Fruit fly (Drosophila melanogaster) whole organism, embryonic: ENCODE results near the gene mmy.

Source experiments
- ATbp ChIP-seq: fragments of 200-800 bp; sonication (Bioruptor generic); optimal IDR thresholded peaks from 2 replicates; lab custom pipeline; 2017; ENCODE audit warnings: missing biosample characterization, mild to moderate bottlenecking, missing genetic modification characterization, missing genetic modification reagents
- Adf1 ChIP-seq: fragments of 200-800 bp; sonication (Bioruptor generic); IDR thresholded peaks from 2 replicates; pipeline ENCODE4 v1.3.6; 2022; ENCODE audit warnings: missing biosample characterization, missing genetic modification characterization
- Asciz ChIP-seq: fragments of 200-800 bp; sonication (Bioruptor generic); optimal IDR thresholded peaks from 2 replicates; lab custom pipeline; 2017; ENCODE audit warnings: missing biosample characterization, mild to moderate bottlenecking, missing genetic modification characterization, missing genetic modification reagents
- CG1024 ChIP-seq: fragments of 200-800 bp; sonication (Bioruptor generic); IDR thresholded peaks from 2 replicates; pipeline ENCODE4 v1.3.6; 2022; ENCODE audit warnings: missing biosample characterization, missing genetic modification characterization
- CG10267 ChIP-seq: fragments of 200-800 bp; sonication (Bioruptor generic); optimal IDR thresholded peaks from 2 replicates; lab custom pipeline; 2018; ENCODE audit warnings: missing biosample characterization, mild to moderate bottlenecking, missing genetic modification characterization, moderate library complexity
- CG10274 ChIP-seq: fragments of 200-800 bp; sonication (Bioruptor generic); optimal IDR thresholded peaks from 3 replicates; lab custom pipeline; 2017; ENCODE audit warnings: missing biosample characterization, mild to moderate bottlenecking, missing genetic modification characterization
- CG10366 ChIP-seq: fragments of 200-800 bp; sonication (Bioruptor generic); IDR thresholded peaks from 2 replicates; pipeline ENCODE4 v1.3.6; 2022; ENCODE audit warnings: missing biosample characterization, missing genetic modification characterization
- CG14710 ChIP-seq: fragments of 200-800 bp; sonication (Bioruptor generic); optimal IDR thresholded peaks from 3 replicates; lab custom pipeline; 2019; ENCODE audit warnings: missing biosample characterization, mild to moderate bottlenecking, missing genetic modification characterization, moderate library complexity
- CG15601 ChIP-seq: fragments of 200-800 bp; sonication (Bioruptor generic); optimal IDR thresholded peaks from 3 replicates; lab custom pipeline; 2019; ENCODE audit warnings: missing biosample characterization, mild to moderate bottlenecking, missing genetic modification characterization, moderate library complexity
- CG15696 ChIP-seq: fragments of 200-800 bp; sonication (Bioruptor generic); optimal IDR thresholded peaks from 2 replicates; lab custom pipeline; 2019; ENCODE audit warnings: missing biosample characterization, mild to moderate bottlenecking, missing genetic modification characterization, moderate library complexity
- CG16863 ChIP-seq: fragments of 200-800 bp; sonication (Bioruptor generic); optimal IDR thresholded peaks from 3 replicates; lab custom pipeline; 2016; ENCODE audit warnings: missing biosample characterization, missing genetic modification characterization
- CG18011 ChIP-seq: fragments of 200-800 bp; sonication (Bioruptor generic); optimal IDR thresholded peaks from 2 replicates; lab custom pipeline; 2017; ENCODE audit warnings: missing biosample characterization, missing genetic modification characterization, mild to moderate bottlenecking, moderate library complexity, missing genotype
- CG2129 ChIP-seq: fragments of 200-800 bp; sonication (Bioruptor generic); IDR thresholded peaks from 2 replicates; pipeline ENCODE4 v1.3.6; 2022; ENCODE audit warnings: missing biosample characterization, missing genetic modification characterization; ENCODE audit not compliant: partially characterized antibody
- CG2202 ChIP-seq: fragments of 200-800 bp; sonication (Bioruptor generic); optimal IDR thresholded peaks from 2 replicates; lab custom pipeline; 2018; ENCODE audit warnings: missing biosample characterization, mild to moderate bottlenecking, missing genetic modification characterization
- CG2875 ChIP-seq: fragments of 200-800 bp; sonication (Bioruptor generic); optimal IDR thresholded peaks from 2 replicates; lab custom pipeline; 2017; ENCODE audit warnings: missing biosample characterization, mild to moderate bottlenecking, missing genetic modification characterization, missing genetic modification reagents
- CG33213 ChIP-seq: fragments of 200-800 bp; sonication (Bioruptor generic); optimal IDR thresholded peaks from 3 replicates; lab custom pipeline; 2016; ENCODE audit warnings: missing biosample characterization, missing genetic modification characterization
- CG4820 ChIP-seq: fragments of 200-800 bp; sonication (Bioruptor generic); optimal IDR thresholded peaks from 3 replicates; lab custom pipeline; 2016; ENCODE audit warnings: missing biosample characterization, missing genetic modification characterization
- CG6175 ChIP-seq: fragments of 200-800 bp; sonication (Bioruptor generic); IDR thresholded peaks from 3 replicates; pipeline ENCODE4 v1.3.6; 2022; ENCODE audit warnings: missing biosample characterization, missing genetic modification characterization
- CG6272 ChIP-seq: fragments of 200-800 bp; sonication (Bioruptor generic); IDR thresholded peaks from 2 replicates; pipeline ENCODE4 v1.3.6; 2022; ENCODE audit warnings: missing biosample characterization, missing genetic modification characterization
- CG7372 ChIP-seq: fragments of 200-800 bp; sonication (Bioruptor generic); IDR thresholded peaks from 2 replicates; pipeline ENCODE4 v1.3.6; 2022; ENCODE audit warnings: missing biosample characterization, missing genetic modification characterization
- CG8089 ChIP-seq: fragments of 200-800 bp; sonication (Bioruptor generic); optimal IDR thresholded peaks from 3 replicates; lab custom pipeline; 2016; ENCODE audit warnings: missing biosample characterization, missing genetic modification characterization
- CG9437 ChIP-seq: fragments of 200-800 bp; sonication (Bioruptor generic); optimal IDR thresholded peaks from 2 replicates; lab custom pipeline; 2018; ENCODE audit warnings: missing biosample characterization, mild to moderate bottlenecking, missing genetic modification characterization
- Dip2 ChIP-seq: fragments of 200-800 bp; sonication (Bioruptor generic); IDR thresholded peaks from 2 replicates; pipeline ENCODE4 v1.3.6; 2022; ENCODE audit warnings: missing biosample characterization, missing genetic modification characterization
- Doc3 ChIP-seq: fragments of 200-800 bp; sonication (Bioruptor generic); IDR thresholded peaks from 3 replicates; pipeline ENCODE4 v1.3.6; 2022; ENCODE audit warnings: missing biosample characterization, missing genetic modification characterization; ENCODE audit not compliant: partially characterized antibody
- Eip74EF ChIP-seq, 2 experiments: fragments of 200-800 bp in 1 of 2; fragments of >200 bp in 1 of 2; sonication (Bioruptor generic) in 1 of 2; optimal IDR thresholded peaks; 2 replicates each; lab custom pipeline; 2017 to 2019; ENCODE audit warnings: missing biosample characterization in 2 of 2, missing genetic modification characterization in 2 of 2, mild to moderate bottlenecking in 1 of 2, moderate library complexity in 1 of 2
- Fer3 ChIP-seq: fragments of 200-800 bp; sonication (Bioruptor generic); optimal IDR thresholded peaks from 2 replicates; lab custom pipeline; 2018; ENCODE audit warnings: missing biosample characterization, mild to moderate bottlenecking, missing genetic modification characterization, moderate library complexity
- H2.0 ChIP-seq: fragments of 200-800 bp; sonication (Bioruptor generic); IDR thresholded peaks from 2 replicates; pipeline ENCODE4 v1.3.6; 2022; ENCODE audit warnings: missing biosample characterization, missing genetic modification characterization
- Meics ChIP-seq: fragments of 200-800 bp; sonication (Bioruptor generic); optimal IDR thresholded peaks from 2 replicates; lab custom pipeline; 2017; ENCODE audit warnings: missing biosample characterization, mild to moderate bottlenecking, missing genetic modification characterization
- Nf-YA ChIP-seq: fragments of 200-800 bp; sonication (Bioruptor generic); IDR thresholded peaks from 2 replicates; pipeline ENCODE4 v1.3.6; 2022; ENCODE audit warnings: missing biosample characterization, missing genetic modification characterization
- Rfx ChIP-seq: fragments of 200-800 bp; sonication (Bioruptor generic); IDR thresholded peaks from 2 replicates; pipeline ENCODE4 v1.3.6; 2022; ENCODE audit warnings: missing biosample characterization, missing genetic modification characterization
- Stat92E ChIP-seq, 3 experiments: fragments of >200 bp in 2 of 3; fragments of 200-800 bp in 1 of 3; sonication (Bioruptor generic) in 1 of 3; optimal IDR thresholded peaks; 2 replicates each; lab custom pipeline; 2017 to 2019; ENCODE audit warnings: missing biosample characterization in 3 of 3, missing genetic modification characterization in 3 of 3, mild to moderate bottlenecking in 1 of 3, moderate library complexity in 1 of 3
- bbx ChIP-seq: fragments of 200-800 bp; sonication (Bioruptor generic); IDR thresholded peaks from 2 replicates; pipeline ENCODE4 v1.3.6; 2022; ENCODE audit warnings: missing biosample characterization, missing genetic modification characterization; ENCODE audit not compliant: partially characterized antibody
- bowl ChIP-seq: fragments of 200-800 bp; sonication (Bioruptor generic); IDR thresholded peaks from 2 replicates; pipeline ENCODE4 v1.3.6; 2022; ENCODE audit warnings: missing biosample characterization, missing genetic modification characterization
- ci ChIP-seq: fragments of 200-800 bp; sonication (Bioruptor generic); IDR thresholded peaks from 3 replicates; pipeline ENCODE4 v1.3.6; 2022; ENCODE audit warnings: missing biosample characterization, missing genetic modification characterization
- dpn ChIP-seq, 2 experiments: fragments of 200-800 bp; sonication (Bioruptor generic); optimal IDR thresholded peaks; 3 replicates each; lab custom pipeline; 2016; ENCODE audit warnings: missing biosample characterization in 2 of 2, missing genetic modification characterization in 2 of 2
- hb ChIP-seq: fragments of 200-800 bp; sonication (Bioruptor generic); IDR thresholded peaks from 3 replicates; pipeline ENCODE4 v1.3.6; 2022; ENCODE audit warnings: missing biosample characterization, missing genetic modification characterization; ENCODE audit not compliant: partially characterized antibody
- kay ChIP-seq: fragments of 200-800 bp; sonication (Bioruptor generic); optimal IDR thresholded peaks from 2 replicates; lab custom pipeline; 2016; ENCODE audit warnings: missing biosample characterization, missing genetic modification characterization
- knrl ChIP-seq: fragments of 200-800 bp; sonication (Bioruptor generic); IDR thresholded peaks from 3 replicates; pipeline ENCODE4 v1.3.6; 2022; ENCODE audit warnings: missing biosample characterization, missing genetic modification characterization; ENCODE audit not compliant: partially characterized antibody
- nau ChIP-seq: fragments of 200-800 bp; sonication (Bioruptor generic); optimal IDR thresholded peaks from 3 replicates; lab custom pipeline; 2017; ENCODE audit warnings: missing biosample characterization, mild to moderate bottlenecking, missing genetic modification characterization, missing genetic modification reagents
- pfk ChIP-seq: fragments of 200-800 bp; sonication (Bioruptor generic); optimal IDR thresholded peaks from 2 replicates; lab custom pipeline; 2018; ENCODE audit warnings: missing biosample characterization, mild to moderate bottlenecking, missing genetic modification characterization, moderate library complexity
- pros ChIP-seq: fragments of 200-800 bp; sonication (Bioruptor generic); optimal IDR thresholded peaks from 3 replicates; lab custom pipeline; 2019; ENCODE audit warnings: missing biosample characterization, mild to moderate bottlenecking, missing genetic modification characterization, moderate library complexity
- row ChIP-seq: fragments of 200-800 bp; sonication (Bioruptor generic); IDR thresholded peaks from 3 replicates; pipeline ENCODE4 v1.3.6; 2022; ENCODE audit warnings: missing biosample characterization, missing genetic modification characterization
- slp2 ChIP-seq: fragments of 200-800 bp; sonication (Bioruptor generic); optimal IDR thresholded peaks from 2 replicates; lab custom pipeline; 2016; ENCODE audit warnings: missing biosample characterization, missing genetic modification characterization
- sr ChIP-seq: fragments of 200-800 bp; sonication (Bioruptor generic); IDR thresholded peaks from 3 replicates; pipeline ENCODE4 v1.3.6; 2022; ENCODE audit warnings: missing biosample characterization, missing genetic modification characterization
- ssp ChIP-seq: fragments of 200-800 bp; sonication (Bioruptor generic); IDR thresholded peaks from 2 replicates; pipeline ENCODE4 v1.3.6; 2022; ENCODE audit warnings: missing biosample characterization, missing genetic modification characterization
- trem ChIP-seq: fragments of 200-800 bp; optimal IDR thresholded peaks from 3 replicates; lab custom pipeline; 2019; ENCODE audit warnings: missing biosample characterization, mild to moderate bottlenecking, missing genetic modification characterization, moderate library complexity
- vfl ChIP-seq: fragments of 200-800 bp; sonication (Bioruptor generic); optimal IDR thresholded peaks from 2 replicates; lab custom pipeline; 2016; ENCODE audit warnings: missing biosample characterization, missing genetic modification characterization
- vnd ChIP-seq: fragments of 200-800 bp; sonication (Bioruptor generic); IDR thresholded peaks from 3 replicates; pipeline ENCODE4 v1.3.6; 2022; ENCODE audit warnings: missing biosample characterization, missing genetic modification characterization; ENCODE audit not compliant: partially characterized antibody
- vvl ChIP-seq: fragments of 200-800 bp; sonication (Bioruptor generic); IDR thresholded peaks from 2 replicates; pipeline ENCODE4 v1.3.6; 2022; ENCODE audit warnings: missing biosample characterization, missing genetic modification characterization

mmy gene

dm6 chr2L:6490783-6491249, 17.1 kb upstream of the mmy start, which contains the start of the genes Phf5a and CG31638 (continued):
- TF ChIP-seq CG33213 (no peak), nau (GFP tag; lab: Kevin White, UChicago) (no peak), Adf1 (GFP tag; lab: Robert Waterston, UW) (peak; percentile 66), CG2129 (GFP tag; lab: Robert Waterston, UW) (no peak), H2.0 (GFP tag; lab: Robert Waterston, UW) (peak; percentile 53; the same call in 1 of the 2 replicates), CG10267 (tag; lab: Kevin White, UChicago) (peak; percentile 93), sr (GFP tag; lab: Robert Waterston, UW) (0 out of 3 replicates have a peak, but pooled peaks have one; percentile 18), CG6272 (peak; percentile 98), slp2 (peak; percentile 61), Doc3 (GFP tag; lab: Robert Waterston, UW) (no peak), row (peak; percentile 99), bbx (GFP tag; lab: Robert Waterston, UW) (no peak), dpn (GFP tag; optimal IDR thresholded peaks at IDR 0.05; lab: Kevin White, UChicago) (peak; percentile 66 to 92), Meics (GFP tag; lab: Kevin White, UChicago) (peak; percentile 96), CG10274 (GFP tag; lab: Kevin White, UChicago) (peak; percentile 78), CG4820 (GFP tag; lab: Kevin White, UChicago) (peak; percentile 51), hb (no peak), CG9437 (GFP tag; lab: Kevin White, UChicago) (peak; percentile 87), CG1024 (GFP tag; lab: Robert Waterston, UW) (peak; percentile 64), Dip2 (GFP tag; lab: Robert Waterston, UW) (peak; percentile 58), CG2202 (peak; percentile 90), pfk (peak; percentile 52), CG14710 (tag; lab: Kevin White, UChicago) (peak; percentile 97), CG6175 (GFP tag; lab: Robert Waterston, UW) (peak; percentile 94), Stat92E (GFP tag; optimal IDR thresholded peaks at IDR 0.05; lab: Kevin White, UChicago) (no peak), CG15601 (tag; lab: Kevin White, UChicago) (peak; percentile 68), CG8089 (GFP tag; lab: Kevin White, UChicago) (peak; percentile 72), ssp (GFP tag; lab: Robert Waterston, UW) (peak; percentile 48), ATbp (peak; percentile 92), Asciz (GFP tag; lab: Kevin White, UChicago) (peak; percentile 90), kay (GFP tag; lab: Kevin White, UChicago) (peak; percentile 40), CG16863 (GFP tag; lab: Kevin White, UChicago) (peak; percentile 33), Fer3 (tag; lab: Kevin White, UChicago) (peak; percentile 97), vnd (GFP tag; lab: Robert Waterston, UW) (no peak), pros (GFP tag; lab: Kevin White, UChicago) (no peak), CG15696 (tag; lab: Kevin White, UChicago) (peak; percentile 97), vfl (peak; percentile 86), CG10366 (GFP tag; lab: Robert Waterston, UW) (peak; percentile 43), ci (GFP tag; lab: Robert Waterston, UW) (peak; percentile 92), CG2875 (GFP tag; lab: Kevin White, UChicago) (peak; percentile 63), Eip74EF (GFP tag; optimal IDR thresholded peaks at IDR 0.05; lab: Kevin White, UChicago) (peak in 1 of 2 experiments; percentile 51), Rfx (peak; percentile 76), knrl (GFP tag; lab: Robert Waterston, UW) (peak; percentile 57), trem (tag; lab: Kevin White, UChicago) (peak; percentile 96), CG18011 (peak; percentile 82), vvl (peak; percentile 82), bowl (0 out of 2 replicates have a peak, but pooled peaks have one; percentile 26), Nf-YA (GFP tag; lab: Robert Waterston, UW) (no peak), CG7372 (GFP tag; lab: Robert Waterston, UW) (peak; percentile 97)
